Worm (Caenorhabditis elegans): ENCODE results near the gene irld-15.

DNA sequence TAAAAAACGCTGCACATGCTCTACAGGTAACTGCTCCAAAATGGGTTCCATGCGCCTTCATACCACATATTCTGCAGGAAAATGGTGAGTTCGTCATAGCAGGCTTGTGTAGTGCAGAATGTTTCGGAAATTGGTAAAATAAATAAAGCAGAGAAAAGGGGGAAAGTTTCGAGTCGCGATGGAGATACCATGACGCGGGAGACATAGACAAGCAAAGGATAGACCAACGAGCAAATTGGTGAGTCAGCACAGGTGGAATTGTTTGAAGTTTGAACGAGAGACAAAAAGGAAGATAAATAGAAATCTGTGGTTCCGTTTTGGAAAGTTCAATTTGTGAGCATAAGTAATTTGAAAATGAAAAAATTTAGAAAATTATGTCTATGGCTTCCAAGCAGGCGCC, 13.3 kb downstream of the irld-15 start, which contains the start of gene nhr-225:
- TF ChIP-seq mdl-1 (tag; optimal IDR thresholded peaks at IDR 0.05), result no peak
- no peak for TF ChIP-seq nhr-237 (tag; optimal IDR thresholded peaks at IDR 0.05)
- no peak for TF ChIP-seq fos-1 (tag; optimal IDR thresholded peaks at IDR 0.05)
- TF ChIP-seq snpc-4 (tag; optimal IDR thresholded peaks at IDR 0.05), result no peak
- TF ChIP-seq nhr-76 (tag; optimal IDR thresholded peaks at IDR 0.05), result no peak
- TF ChIP-seq ceh-62 (tag; optimal IDR thresholded peaks at IDR 0.05), result no peak

Measured in whole organism, L4 larva.